Fruit fly (Drosophila melanogaster) whole organism, prepupa: ENCODE data around the gene Fas3.
A peak's percentile ranks its signal among the peaks of the same experiment; 100 is the strongest.

Experiments used
- Blimp-1 ChIP-seq: fragments of 200-800 bp; sonication (Bioruptor generic); optimal IDR thresholded peaks from 3 replicates; lab custom pipeline; 2017; ENCODE audit warnings: missing biosample characterization, missing genetic modification characterization, mild to moderate bottlenecking, moderate library complexity, missing genetic modification reagents
- CG10631 ChIP-seq: fragments of 200-800 bp; sonication (Bioruptor generic); optimal IDR thresholded peaks from 2 replicates; lab custom pipeline; 2016; ENCODE audit warnings: missing biosample characterization, missing genetic modification characterization
- CG10669 ChIP-seq: fragments of 200-800 bp; sonication (Bioruptor generic); optimal IDR thresholded peaks from 3 replicates; lab custom pipeline; 2018; ENCODE audit warnings: missing biosample characterization, mild to moderate bottlenecking, missing genetic modification characterization, moderate library complexity
- CG11294 ChIP-seq: fragments of 200-800 bp; sonication (Bioruptor generic); IDR thresholded peaks from 2 replicates; pipeline ENCODE4 v1.3.6; 2022; ENCODE audit warnings: missing biosample characterization, missing genetic modification characterization
- CG15336 ChIP-seq: fragments of 200-800 bp; sonication (Bioruptor generic); IDR thresholded peaks from 2 replicates; pipeline ENCODE4 v1.3.6; 2022; ENCODE audit warnings: missing biosample characterization, missing genetic modification characterization
- CG1621 ChIP-seq: fragments of 200-800 bp; sonication (Bioruptor generic); optimal IDR thresholded peaks from 3 replicates; lab custom pipeline; 2018; ENCODE audit warnings: missing biosample characterization, mild to moderate bottlenecking, missing genetic modification characterization
- CG16779 ChIP-seq: fragments of 200-800 bp; sonication (Bioruptor generic); optimal IDR thresholded peaks from 3 replicates; lab custom pipeline; 2017; ENCODE audit warnings: missing biosample characterization, mild to moderate bottlenecking, missing genetic modification characterization
- CG3032 ChIP-seq: fragments of 200-800 bp; optimal IDR thresholded peaks from 2 replicates; lab custom pipeline; 2019; ENCODE audit warnings: missing biosample characterization, mild to moderate bottlenecking, missing genetic modification characterization, moderate library complexity
- CG32006 ChIP-seq: fragments of 200-800 bp; sonication (Bioruptor generic); optimal IDR thresholded peaks from 3 replicates; lab custom pipeline; 2017; ENCODE audit warnings: missing biosample characterization, mild to moderate bottlenecking, missing genetic modification characterization
- CG34406 ChIP-seq: fragments of 200-800 bp; sonication (Bioruptor generic); optimal IDR thresholded peaks from 3 replicates; lab custom pipeline; 2016; ENCODE audit warnings: missing biosample characterization, missing genetic modification characterization
- CG3919 ChIP-seq: fragments of 200-800 bp; sonication (Bioruptor generic); optimal IDR thresholded peaks from 3 replicates; lab custom pipeline; 2016; ENCODE audit warnings: missing biosample characterization, missing genetic modification characterization
- CG4318 ChIP-seq: fragments of 200-800 bp; sonication (Bioruptor generic); optimal IDR thresholded peaks from 3 replicates; lab custom pipeline; 2017; ENCODE audit warnings: missing biosample characterization, mild to moderate bottlenecking, missing genetic modification characterization
- CG6163 ChIP-seq: fragments of 200-800 bp; sonication (Bioruptor generic); IDR thresholded peaks from 3 replicates; pipeline ENCODE4 v1.3.6; 2022; ENCODE audit warnings: missing biosample characterization, missing genetic modification characterization
- CG6276 ChIP-seq: fragments of 200-800 bp; sonication (Bioruptor generic); optimal IDR thresholded peaks from 2 replicates; lab custom pipeline; 2017; ENCODE audit warnings: missing biosample characterization, mild to moderate bottlenecking, missing genetic modification characterization
- CG6792 ChIP-seq: fragments of 200-800 bp; sonication (Bioruptor generic); optimal IDR thresholded peaks from 3 replicates; lab custom pipeline; 2016; ENCODE audit warnings: missing biosample characterization, missing genetic modification characterization
- CG6808 ChIP-seq: fragments of 200-800 bp; sonication (Bioruptor generic); optimal IDR thresholded peaks from 3 replicates; lab custom pipeline; 2017; ENCODE audit warnings: missing biosample characterization, missing genetic modification characterization, mild to moderate bottlenecking, moderate library complexity, missing genetic modification reagents
- CG7368 ChIP-seq: fragments of 200-800 bp; sonication (Bioruptor generic); optimal IDR thresholded peaks from 3 replicates; lab custom pipeline; 2016; ENCODE audit warnings: missing biosample characterization, missing genetic modification characterization
- CG8119 ChIP-seq: fragments of 200-800 bp; sonication (Bioruptor generic); IDR thresholded peaks from 3 replicates; pipeline ENCODE4 v1.3.6; 2022; ENCODE audit warnings: missing biosample characterization, missing genetic modification characterization
- CG8319 ChIP-seq: fragments of 200-800 bp; sonication (Bioruptor generic); optimal IDR thresholded peaks from 3 replicates; lab custom pipeline; 2016; ENCODE audit warnings: missing biosample characterization, missing genetic modification characterization
- CG9139 ChIP-seq: fragments of 200-800 bp; sonication (Bioruptor generic); optimal IDR thresholded peaks from 3 replicates; lab custom pipeline; 2017; ENCODE audit warnings: missing biosample characterization, mild to moderate bottlenecking, missing genetic modification characterization
- Eip75B ChIP-seq: fragments of 200-800 bp; sonication (Bioruptor generic); optimal IDR thresholded peaks from 3 replicates; lab custom pipeline; 2016; ENCODE audit warnings: missing biosample characterization, missing genetic modification characterization
- Eip78C ChIP-seq: fragments of 200-800 bp; sonication (Bioruptor generic); peaks from one replicate; lab custom pipeline; 2016; ENCODE audit warnings: missing biosample characterization, missing genetic modification characterization
- Eip93F ChIP-seq: fragments of 200-800 bp; sonication (Bioruptor generic); optimal IDR thresholded peaks from 2 replicates; lab custom pipeline; 2016; ENCODE audit warnings: missing biosample characterization, mild to moderate bottlenecking, missing genetic modification characterization
- Ets21C ChIP-seq: fragments of 200-800 bp; sonication (Bioruptor generic); optimal IDR thresholded peaks from 3 replicates; lab custom pipeline; 2016; ENCODE audit warnings: missing biosample characterization, missing genetic modification characterization
- Ets96B ChIP-seq: fragments of 200-800 bp; optimal IDR thresholded peaks from 2 replicates; lab custom pipeline; 2019; ENCODE audit warnings: missing biosample characterization, mild to moderate bottlenecking, missing genetic modification characterization, moderate library complexity
- Gug ChIP-seq: fragments of 200-800 bp; sonication (Bioruptor generic); IDR thresholded peaks from 2 replicates; pipeline ENCODE4 v1.3.6; 2022; ENCODE audit warnings: missing biosample characterization, missing genetic modification characterization
- Hr38 ChIP-seq: sonication (Bioruptor generic); optimal IDR thresholded peaks from 2 replicates; lab custom pipeline; 2016; ENCODE audit warnings: missing biosample characterization, missing genetic modification characterization
- Hr39 ChIP-seq: fragments of 200-800 bp; sonication (Bioruptor generic); optimal IDR thresholded peaks from 2 replicates; lab custom pipeline; 2016; ENCODE audit warnings: missing biosample characterization, missing genetic modification characterization
- Lpt ChIP-seq: fragments of 200-800 bp; sonication (Bioruptor generic); optimal IDR thresholded peaks from 3 replicates; lab custom pipeline; 2016; ENCODE audit warnings: missing biosample characterization, missing genetic modification characterization
- Met ChIP-seq: fragments of 200-800 bp; sonication (Bioruptor generic); optimal IDR thresholded peaks from 3 replicates; lab custom pipeline; 2016; ENCODE audit warnings: missing biosample characterization, missing genetic modification characterization
- OdsH ChIP-seq: fragments of 200-800 bp; sonication (Bioruptor generic); optimal IDR thresholded peaks from 3 replicates; lab custom pipeline; 2016; ENCODE audit warnings: missing biosample characterization, missing genetic modification characterization
- Sox102F ChIP-seq: fragments of 200-800 bp; sonication (Bioruptor generic); optimal IDR thresholded peaks from 2 replicates; lab custom pipeline; 2016; ENCODE audit warnings: missing biosample characterization, mild to moderate bottlenecking, missing genetic modification characterization
- Sox14 ChIP-seq: fragments of 200-800 bp; sonication (Bioruptor generic); optimal IDR thresholded peaks from 3 replicates; lab custom pipeline; 2016; ENCODE audit warnings: missing biosample characterization, missing genetic modification characterization
- Sox15 ChIP-seq: fragments of 200-800 bp; sonication (Bioruptor generic); optimal IDR thresholded peaks from 3 replicates; lab custom pipeline; 2016; ENCODE audit warnings: missing biosample characterization, missing genetic modification characterization
- achi ChIP-seq: fragments of 200-800 bp; sonication (Bioruptor generic); optimal IDR thresholded peaks from 3 replicates; lab custom pipeline; 2016; ENCODE audit warnings: missing biosample characterization, missing genetic modification characterization
- acj6 ChIP-seq: fragments of 200-800 bp; sonication (Bioruptor generic); optimal IDR thresholded peaks from 3 replicates; lab custom pipeline; 2016; ENCODE audit warnings: missing biosample characterization, missing genetic modification characterization
- cyc ChIP-seq: fragments of 200-800 bp; sonication (Bioruptor generic); optimal IDR thresholded peaks from 3 replicates; lab custom pipeline; 2016; ENCODE audit warnings: missing biosample characterization, missing genetic modification characterization
- dac ChIP-seq: fragments of 200-800 bp; sonication (Bioruptor generic); optimal IDR thresholded peaks from 2 replicates; lab custom pipeline; 2017; ENCODE audit warnings: missing biosample characterization, mild to moderate bottlenecking, missing genetic modification characterization
- dsx ChIP-seq: fragments of 200-800 bp; optimal IDR thresholded peaks from 3 replicates; lab custom pipeline; 2019; ENCODE audit warnings: missing biosample characterization, mild to moderate bottlenecking, missing genetic modification characterization, moderate library complexity; ENCODE audit not compliant: poor library complexity, severe bottlenecking
- fd59A ChIP-seq: fragments of 200-800 bp; sonication (Bioruptor generic); optimal IDR thresholded peaks from 2 replicates; lab custom pipeline; 2017; ENCODE audit warnings: missing biosample characterization, mild to moderate bottlenecking, missing genetic modification characterization, missing genetic modification reagents
- fd85E ChIP-seq: fragments of 200-800 bp; sonication (Bioruptor generic); optimal IDR thresholded peaks from 3 replicates; lab custom pipeline; 2016; ENCODE audit warnings: missing biosample characterization, missing genetic modification characterization
- lz ChIP-seq: fragments of 200-800 bp; sonication (Bioruptor generic); optimal IDR thresholded peaks from 3 replicates; lab custom pipeline; 2016; ENCODE audit warnings: missing biosample characterization, missing genetic modification characterization
- net ChIP-seq: fragments of 200-800 bp; sonication (Bioruptor generic); optimal IDR thresholded peaks from 3 replicates; lab custom pipeline; 2016; ENCODE audit warnings: missing biosample characterization, missing genetic modification characterization
- pdm3 ChIP-seq: fragments of 200-800 bp; sonication (Bioruptor generic); optimal IDR thresholded peaks from 3 replicates; lab custom pipeline; 2016; ENCODE audit warnings: missing biosample characterization, missing genetic modification characterization
- svp ChIP-seq: fragments of 200-800 bp; sonication (Bioruptor generic); peaks from one replicate; lab custom pipeline; 2016; ENCODE audit warnings: missing biosample characterization, missing genetic modification characterization
- topi ChIP-seq: fragments of 200-800 bp; sonication (Bioruptor generic); optimal IDR thresholded peaks from 3 replicates; lab custom pipeline; 2016; ENCODE audit warnings: missing biosample characterization, missing genetic modification characterization
- vri ChIP-seq: fragments of 200-800 bp; sonication (Bioruptor generic); optimal IDR thresholded peaks from 3 replicates; lab custom pipeline; 2016; ENCODE audit warnings: missing biosample characterization, mild to moderate bottlenecking, missing genetic modification characterization

Gene Fas3

dm6 chr2L:18345194-18345593 is 25.3 kb downstream of the Fas3 start (continued):
- peak; percentile 62 for TF ChIP-seq Met (GFP tag; lab: Kevin White, UChicago)
- peak; percentile 31 for TF ChIP-seq CG16779
- peak; percentile 63 for TF ChIP-seq dac (GFP tag; lab: Kevin White, UChicago)
- TF ChIP-seq topi (GFP tag; lab: Kevin White, UChicago), result peak; percentile 49
- TF ChIP-seq CG3032 (tag; lab: Kevin White, UChicago), result peak; percentile 66
- TF ChIP-seq fd59A (GFP tag; lab: Kevin White, UChicago), result peak; percentile 66
- peak; percentile 84 for TF ChIP-seq CG4318 (GFP tag; lab: Kevin White, UChicago)
- TF ChIP-seq CG3919 (GFP tag; lab: Kevin White, UChicago), result peak; percentile 74
- TF ChIP-seq Ets96B (tag; lab: Kevin White, UChicago), result peak; percentile 67
- peak; percentile 40 for TF ChIP-seq Sox102F (GFP tag; lab: Kevin White, UChicago)
- TF ChIP-seq dsx (GFP tag; lab: Kevin White, UChicago), result peak; percentile 54
- TF ChIP-seq Sox14 (GFP tag; lab: Kevin White, UChicago), result peak; percentile 66
- TF ChIP-seq CG10669 (GFP tag; lab: Kevin White, UChicago), result peak; percentile 73
- peak; percentile 88 for TF ChIP-seq CG15336
- peak; percentile 62 for TF ChIP-seq Eip75B
- peak; percentile 66 for TF ChIP-seq pdm3
- TF ChIP-seq Eip78C (GFP tag; lab: Kevin White, UChicago), result peak; percentile 95
- TF ChIP-seq acj6, result peak; percentile 80
- peak; percentile 71 for TF ChIP-seq CG6808

DNA sequence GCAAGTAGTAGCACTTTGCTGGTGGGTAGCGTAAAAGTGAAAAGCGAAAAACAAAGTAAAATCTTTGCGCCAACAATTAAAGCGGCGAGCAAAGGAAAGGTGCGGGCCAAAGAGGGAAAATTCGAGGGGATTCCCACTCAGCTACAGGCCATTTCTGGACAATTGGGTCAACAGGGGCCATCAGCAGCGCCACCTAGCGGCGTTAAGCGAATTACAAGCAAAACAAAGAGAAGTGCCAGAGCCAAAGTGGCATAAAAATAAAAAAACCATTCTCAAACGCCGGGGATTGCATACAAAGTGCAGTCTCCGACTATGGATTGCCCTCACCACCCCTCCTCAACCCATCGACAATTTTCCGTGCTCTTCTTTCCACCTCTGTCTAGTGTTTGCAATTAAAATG is 28.0 kb downstream of the Fas3 start:
- TF ChIP-seq vri (GFP tag; lab: Kevin White, UChicago) (no peak), topi (GFP tag; lab: Kevin White, UChicago) (no peak), Met (GFP tag; lab: Kevin White, UChicago) (no peak), fd85E (GFP tag; lab: Kevin White, UChicago) (no peak), Blimp-1 (GFP tag; lab: Kevin White, UChicago) (no peak), svp (GFP tag; lab: Kevin White, UChicago) (no peak), Ets21C (GFP tag; lab: Kevin White, UChicago) (no peak), Sox15 (GFP tag; lab: Kevin White, UChicago) (no peak), CG10669 (GFP tag; lab: Kevin White, UChicago) (no peak), CG15336 (no peak; the same call in 1 of the 2 replicates), Hr39 (no peak), Eip93F (GFP tag; lab: Kevin White, UChicago) (no peak), pdm3 (no peak), Hr38 (no peak), CG9139 (GFP tag; lab: Kevin White, UChicago) (no peak), CG11294 (GFP tag; lab: Robert Waterston, UW) (no peak), CG8319 (GFP tag; lab: Kevin White, UChicago) (no peak)
- TF ChIP-seq, all 60 proteins: peak for 0

- TF ChIP-seq CG8119, result peak; percentile 76
- TF ChIP-seq OdsH (GFP tag; lab: Kevin White, UChicago), result peak; percentile 48
- peak; percentile 57 for TF ChIP-seq CG4318 (GFP tag; lab: Kevin White, UChicago)
- TF ChIP-seq Gug (GFP tag; lab: Robert Waterston, UW), result peak; percentile 61
- no peak for TF ChIP-seq lz (GFP tag; lab: Kevin White, UChicago)
- no peak for TF ChIP-seq dsx (GFP tag; lab: Kevin White, UChicago)
- no peak for TF ChIP-seq CG11294 (GFP tag; lab: Robert Waterston, UW)
- TF ChIP-seq CG1621 (tag; lab: Kevin White, UChicago), result no peak
- no peak for TF ChIP-seq fd85E (GFP tag; lab: Kevin White, UChicago)
- TF ChIP-seq CG6808, result no peak
- TF ChIP-seq Sox14 (GFP tag; lab: Kevin White, UChicago), result peak; percentile 63
- TF ChIP-seq CG32006 (GFP tag; lab: Kevin White, UChicago), result peak; percentile 81
- no peak for TF ChIP-seq Ets21C (GFP tag; lab: Kevin White, UChicago)
- TF ChIP-seq CG6163, result peak; percentile 73
- TF ChIP-seq CG7368, result no peak
- TF ChIP-seq CG34406 (GFP tag; lab: Kevin White, UChicago), result no peak
- TF ChIP-seq cyc, result no peak
- TF ChIP-seq CG6792 (GFP tag; lab: Kevin White, UChicago), result no peak
- TF ChIP-seq CG3032 (tag; lab: Kevin White, UChicago), result peak; percentile 21
- peak; percentile 69 for TF ChIP-seq CG6276 (GFP tag; lab: Kevin White, UChicago)
- TF ChIP-seq CG15336, result peak; percentile 76
- peak; percentile 62 for TF ChIP-seq Lpt (GFP tag; lab: Kevin White, UChicago)
- TF ChIP-seq dac (GFP tag; lab: Kevin White, UChicago), result peak; percentile 2
- TF ChIP-seq achi, result peak; percentile 66
- TF ChIP-seq CG3919 (GFP tag; lab: Kevin White, UChicago), result peak; percentile 75
- no peak for TF ChIP-seq topi (GFP tag; lab: Kevin White, UChicago)
- TF ChIP-seq net (GFP tag; lab: Kevin White, UChicago), result no peak
- peak; percentile 66 for TF ChIP-seq CG10631 (GFP tag; lab: Kevin White, UChicago)
Measured at dm6 chr2L:18348626-18349025, 28.7 kb downstream of the Fas3 start.
